Worm (Caenorhabditis elegans) whole organism, L4 larva: ENCODE results near the gene F19C7.8.

Experiments
- D1046.2 ChIP-seq: fragments of 200-800 bp; sonication (Bioruptor generic); IDR thresholded peaks from 2 replicates; pipeline ENCODE4 v1.3.6; 2022; ENCODE audit warnings: missing genetic modification characterization, missing compliant biosample characterization
- F10B5.3 ChIP-seq: sonication (generic microtip); optimal IDR thresholded peaks from 2 replicates; lab custom pipeline; 2016; ENCODE audit warnings: mild to moderate bottlenecking, missing genetic modification characterization, missing compliant biosample characterization
- F26F4.8 ChIP-seq: fragments of 200-800 bp; sonication (Bioruptor generic); conservative IDR thresholded peaks from 2 replicates; pipeline ENCODE4 v1.3.6; 2022; ENCODE audit warnings: missing genetic modification characterization, missing compliant biosample characterization
- R02D3.7 ChIP-seq: fragments of 150-350 bp; sonication (generic microtip); optimal IDR thresholded peaks from 3 replicates; lab custom pipeline; 2014; ENCODE audit warnings: missing biosample characterization, missing genetic modification characterization
- Y48G9A.11 ChIP-seq: fragments of 200-800 bp; sonication (Bioruptor generic); IDR thresholded peaks from 2 replicates; pipeline ENCODE4 v1.3.6; 2022; ENCODE audit warnings: missing genetic modification reagents, missing genetic modification characterization, missing compliant biosample characterization
- ZK337.2 ChIP-seq: fragments of 200-800 bp; sonication (Bioruptor generic); IDR thresholded peaks from 2 replicates; pipeline ENCODE4 v1.3.6; 2022; ENCODE audit warnings: missing genetic modification reagents, missing genetic modification characterization, missing compliant biosample characterization
- ZK546.5 ChIP-seq, 2 experiments: sonication (generic microtip); optimal IDR thresholded peaks; 2 replicates each; lab custom pipeline; 2017; ENCODE audit warnings: missing biosample characterization in 2 of 2, missing genetic modification characterization in 2 of 2
- aha-1 ChIP-seq: fragments of 150-350 bp; peaks from one replicate; lab custom pipeline; 2014; ENCODE audit warnings: missing biosample characterization, missing genetic modification characterization
- aly-2 ChIP-seq: sonication (generic microtip); optimal IDR thresholded peaks from 2 replicates; lab custom pipeline; 2018; ENCODE audit warnings: missing biosample characterization, missing genetic modification characterization
- ceh-28 ChIP-seq: fragments of 150-350 bp; optimal IDR thresholded peaks from 2 replicates; lab custom pipeline; 2014; ENCODE audit warnings: missing biosample characterization, missing genetic modification reagents, missing genetic modification characterization
- ceh-32 ChIP-seq: sonication (generic microtip); optimal IDR thresholded peaks from 2 replicates; lab custom pipeline; 2016; ENCODE audit warnings: mild to moderate bottlenecking, missing genetic modification characterization, missing compliant biosample characterization; ENCODE audit not compliant: poor library complexity
- ceh-44 ChIP-seq: fragments of 200-800 bp; sonication (Bioruptor generic); IDR thresholded peaks from 2 replicates; pipeline ENCODE4 v1.3.6; 2022; ENCODE audit warnings: missing genetic modification reagents, missing genetic modification characterization, missing compliant biosample characterization
- ceh-82 ChIP-seq: sonication (generic microtip); optimal IDR thresholded peaks from 2 replicates; lab custom pipeline; 2017; ENCODE audit warnings: missing biosample characterization, missing genetic modification characterization
- daf-19 ChIP-seq: fragments of 200-800 bp; sonication (Bioruptor generic); conservative IDR thresholded peaks from 2 replicates; pipeline ENCODE4 v1.3.6; 2022; ENCODE audit warnings: missing genetic modification characterization, missing compliant biosample characterization
- dmd-8 ChIP-seq: fragments of 200-800 bp; sonication (Bioruptor generic); IDR thresholded peaks from 2 replicates; pipeline ENCODE4 v1.3.6; 2022; ENCODE audit warnings: missing genetic modification characterization, missing compliant biosample characterization
- duxl-1 ChIP-seq: sonication (generic microtip); optimal IDR thresholded peaks from 2 replicates; lab custom pipeline; 2016; ENCODE audit warnings: mild to moderate bottlenecking, missing genetic modification characterization, moderate library complexity, missing compliant biosample characterization; ENCODE audit not compliant: poor library complexity
- egl-27 ChIP-seq: sonication (generic microtip); optimal IDR thresholded peaks from 3 replicates; lab custom pipeline; 2017; ENCODE audit warnings: missing biosample characterization, missing genetic modification reagents, missing genetic modification characterization
- egl-43 ChIP-seq: fragments of 200-800 bp; sonication (Bioruptor generic); IDR thresholded peaks from 2 replicates; pipeline ENCODE4 v1.3.6; 2022; ENCODE audit warnings: missing genetic modification reagents, missing genetic modification characterization, missing compliant biosample characterization
- fkh-10 ChIP-seq: fragments of 150-350 bp; optimal IDR thresholded peaks from 2 replicates; lab custom pipeline; 2014; ENCODE audit warnings: missing biosample characterization, missing genetic modification reagents, missing genetic modification characterization
- fos-1 ChIP-seq: fragments of 150-350 bp; optimal IDR thresholded peaks from 2 replicates; lab custom pipeline; 2014; ENCODE audit warnings: missing biosample characterization, missing genetic modification characterization
- hlh-11 ChIP-seq: fragments of 200-800 bp; sonication (Bioruptor generic); optimal IDR thresholded peaks from 2 replicates; lab custom pipeline; 2018; ENCODE audit warnings: mild to moderate bottlenecking, missing genetic modification characterization, missing compliant biosample characterization
- lin-29 ChIP-seq: fragments of 200-800 bp; sonication (Bioruptor generic); IDR thresholded peaks from 2 replicates; pipeline ENCODE4 v1.3.6; 2022; ENCODE audit warnings: missing genetic modification reagents, missing genetic modification characterization, missing compliant biosample characterization
- madf-5 ChIP-seq, 2 experiments: fragments of 200-800 bp; sonication (Bioruptor generic); IDR thresholded peaks; 2 replicates each; pipeline ENCODE4 v1.3.6; 2022; ENCODE audit warnings: missing compliant biosample characterization in 2 of 2, missing genetic modification characterization in 2 of 2
- madf-9 ChIP-seq: fragments of 200-800 bp; sonication (Bioruptor generic); conservative IDR thresholded peaks from 2 replicates; pipeline ENCODE4 v1.3.6; 2022; ENCODE audit warnings: missing genetic modification reagents, missing genetic modification characterization, missing compliant biosample characterization
- mdt-29 ChIP-seq: fragments of 200-800 bp; sonication (Bioruptor generic); IDR thresholded peaks from 2 replicates; pipeline ENCODE4 v1.3.6; 2022; ENCODE audit warnings: missing genetic modification reagents, missing genetic modification characterization, missing compliant biosample characterization
- mep-1 ChIP-seq: fragments of 150-350 bp; sonication (generic microtip); optimal IDR thresholded peaks from 3 replicates; lab custom pipeline; 2014; ENCODE audit warnings: missing biosample characterization, missing genetic modification characterization
- mxl-3 ChIP-seq: fragments of 200-800 bp; sonication (Bioruptor generic); optimal IDR thresholded peaks from 2 replicates; lab custom pipeline; 2018; ENCODE audit warnings: mild to moderate bottlenecking, missing genetic modification characterization, missing compliant biosample characterization
- nhr-102 ChIP-seq: sonication (generic microtip); optimal IDR thresholded peaks from 2 replicates; lab custom pipeline; 2016; ENCODE audit warnings: mild to moderate bottlenecking, missing genetic modification characterization, moderate library complexity, missing compliant biosample characterization
- nhr-28 ChIP-seq: fragments of 150-350 bp; optimal IDR thresholded peaks from 2 replicates; lab custom pipeline; 2014; ENCODE audit warnings: missing biosample characterization, missing genetic modification characterization
- nhr-41 ChIP-seq: fragments of 200-800 bp; sonication (Bioruptor generic); IDR thresholded peaks from 2 replicates; pipeline ENCODE4 v1.3.6; 2022; ENCODE audit warnings: missing genetic modification reagents, missing genetic modification characterization, missing compliant biosample characterization
- nhr-48 ChIP-seq: sonication (generic microtip); optimal IDR thresholded peaks from 2 replicates; lab custom pipeline; 2016; ENCODE audit warnings: mild to moderate bottlenecking, missing genetic modification characterization, missing compliant biosample characterization
- nhr-77 ChIP-seq: fragments of 150-350 bp; optimal IDR thresholded peaks from 2 replicates; lab custom pipeline; 2014; ENCODE audit warnings: missing biosample characterization, missing genetic modification characterization
- pqm-1 ChIP-seq: sonication (generic microtip); optimal IDR thresholded peaks from 2 replicates; lab custom pipeline; 2017; ENCODE audit warnings: missing biosample characterization, missing genetic modification characterization
- rbr-2 ChIP-seq: sonication (generic microtip); optimal IDR thresholded peaks from 2 replicates; lab custom pipeline; 2016; ENCODE audit warnings: missing genotype, missing genetic modification characterization, missing compliant biosample characterization
- tra-1 ChIP-seq: fragments of 200-800 bp; sonication (Bioruptor generic); IDR thresholded peaks from 2 replicates; pipeline ENCODE4 v1.3.6; 2022; ENCODE audit warnings: missing genetic modification reagents, missing genetic modification characterization, missing compliant biosample characterization
- unc-130 ChIP-seq: sonication (generic microtip); optimal IDR thresholded peaks from 2 replicates; lab custom pipeline; 2016; ENCODE audit warnings: missing genetic modification reagents, missing genetic modification characterization, missing compliant biosample characterization
- unc-62 ChIP-seq, 3 experiments: fragments of 150-350 bp in 1 of 3; sonication (generic microtip); optimal IDR thresholded peaks in 2 of 3; peaks in 1 of 3; 1 replicate in 1 of 3; 2 replicates in 2 of 3; lab custom pipeline; 2014 to 2017; ENCODE audit warnings: missing biosample characterization in 3 of 3, missing genetic modification characterization in 3 of 3, missing genetic modification reagents in 3 of 3, missing genotype in 1 of 3
- zfp-3 ChIP-seq: fragments of 200-800 bp; sonication (Bioruptor generic); conservative IDR thresholded peaks from 2 replicates; pipeline ENCODE4 v1.3.6; 2022; ENCODE audit warnings: missing genetic modification reagents, missing genetic modification characterization, missing compliant biosample characterization
- ztf-7 ChIP-seq: fragments of 150-350 bp; optimal IDR thresholded peaks from 2 replicates; lab custom pipeline; 2014; ENCODE audit warnings: missing biosample characterization, missing genetic modification characterization

F19C7.8 gene

DNA sequence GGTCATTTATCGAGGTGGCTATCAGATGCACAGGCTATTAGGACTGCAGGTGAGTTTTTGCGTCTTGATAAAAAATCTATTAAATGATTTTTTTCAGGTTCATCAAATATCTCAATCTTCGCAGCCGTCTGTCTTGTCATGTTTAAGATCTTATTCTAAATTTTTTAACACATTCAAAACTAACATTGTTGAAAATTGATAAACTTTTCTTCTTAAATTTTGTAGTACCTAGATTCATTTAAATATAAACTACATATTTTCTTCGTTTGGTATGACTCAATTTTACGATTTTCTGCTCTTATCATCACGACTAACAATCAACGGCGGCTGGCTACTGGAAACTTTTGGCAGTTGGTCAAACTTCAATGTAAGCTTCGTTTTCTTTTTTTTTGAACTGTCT is 35.3 kb downstream of the F19C7.8 start, which contains the start of gene F19C7.4:
Gene F19C7.4, plus strand, starts transcription at position 301 of the 400 bp plus-strand sequence.
- TF ChIP-seq nhr-28 (peak; percentile 36), tra-1 (no peak), unc-62 (GFP tag; optimal IDR thresholded peaks at IDR 0.05 in 1 of 2; lab: Kevin White, UChicago) (peak in 1 of 2 experiments; percentile 10), unc-62 (tag; optimal IDR thresholded peaks at IDR 0.05; lab: Kevin White, UChicago) (no peak)

DNA sequence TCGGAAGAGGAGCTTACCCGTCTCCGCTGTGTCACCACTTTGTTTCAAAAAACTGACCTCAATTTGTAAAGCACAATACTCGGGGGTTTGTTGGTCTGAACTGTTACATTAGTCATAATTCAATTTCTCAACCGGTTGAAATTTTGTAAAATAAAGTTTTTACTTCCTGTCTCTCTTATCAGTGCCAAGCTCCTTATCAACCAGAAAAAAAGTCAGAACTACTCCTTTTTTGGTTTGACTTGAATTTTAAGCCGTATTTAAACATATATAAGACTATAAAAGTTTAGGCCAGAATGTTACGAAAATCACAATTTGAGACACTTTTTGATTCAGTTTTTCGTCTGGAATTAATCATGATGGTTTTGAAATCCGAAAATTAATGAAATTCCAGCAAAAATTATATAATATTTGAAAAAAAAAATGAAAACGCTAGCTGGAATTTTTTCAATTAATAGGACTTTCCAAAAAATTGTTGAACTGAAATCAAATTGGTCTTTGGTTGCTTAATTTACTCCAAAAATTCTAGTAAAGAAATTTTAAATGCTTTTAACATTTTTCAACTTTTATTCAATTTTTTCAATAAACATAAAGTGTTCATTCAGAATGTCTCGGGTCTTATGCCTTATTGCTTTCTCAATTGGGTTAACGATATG is 38.4 kb downstream of the F19C7.8 start, which contains the start of gene F19C7.2:
Gene F19C7.2, plus strand, starts transcription at position 603 of the 653 bp plus-strand sequence.
- TF ChIP-seq nhr-28 = peak; percentile 16
- TF ChIP-seq ceh-44 (GFP tag; lab: Robert Waterston, UW) = no peak
- peak; percentile 47 for TF ChIP-seq nhr-102 (tag; lab: Kevin White, UChicago)
- no peak for TF ChIP-seq duxl-1 (tag; lab: Kevin White, UChicago)
- no peak for TF ChIP-seq aly-2 (tag; lab: Kevin White, UChicago)
- peak; percentile 68 for TF ChIP-seq pqm-1

DNA sequence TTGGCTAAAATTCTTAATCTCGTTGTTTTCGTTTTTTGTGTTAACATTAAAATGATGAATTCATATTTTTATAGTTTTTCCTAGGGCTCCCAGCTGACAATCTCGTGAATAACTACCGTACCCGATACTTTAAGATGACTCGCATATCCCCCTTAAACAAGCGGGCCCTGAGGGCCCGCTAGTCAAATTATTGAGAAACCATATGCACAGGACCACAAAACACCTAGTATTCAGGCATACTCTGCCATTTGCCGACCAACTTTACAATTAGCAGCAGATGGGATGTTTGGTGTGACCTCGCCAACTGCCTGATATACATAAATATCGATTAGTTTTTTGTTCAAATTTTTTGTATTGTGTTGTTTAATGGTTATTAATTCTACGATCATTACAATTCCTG is 41.1 kb downstream of the F19C7.8 start, which contains the start of gene F19C7.3:
Gene F19C7.3, plus strand, starts transcription at position 301 of the 400 bp plus-strand sequence.
- TF ChIP-seq egl-43 (GFP tag; lab: Robert Waterston, UW) (no peak), egl-27 (no peak), dmd-8 (GFP tag; lab: Robert Waterston, UW) (no peak), duxl-1 (tag; lab: Kevin White, UChicago) (no peak), lin-29 (GFP tag; lab: Robert Waterston, UW) (no peak), nhr-77 (no peak), ZK337.2 (no peak), unc-62 (GFP tag; optimal IDR thresholded peaks at IDR 0.05 in 1 of 2; lab: Kevin White, UChicago) (no peak), unc-62 (tag; optimal IDR thresholded peaks at IDR 0.05; lab: Kevin White, UChicago) (no peak), tra-1 (no peak), Y48G9A.11 (GFP tag; lab: Robert Waterston, UW) (no peak), ceh-32 (tag; lab: Kevin White, UChicago) (no peak), mep-1 (tag; lab: Kevin White, UChicago) (no peak), mdt-29 (no peak)

DNA sequence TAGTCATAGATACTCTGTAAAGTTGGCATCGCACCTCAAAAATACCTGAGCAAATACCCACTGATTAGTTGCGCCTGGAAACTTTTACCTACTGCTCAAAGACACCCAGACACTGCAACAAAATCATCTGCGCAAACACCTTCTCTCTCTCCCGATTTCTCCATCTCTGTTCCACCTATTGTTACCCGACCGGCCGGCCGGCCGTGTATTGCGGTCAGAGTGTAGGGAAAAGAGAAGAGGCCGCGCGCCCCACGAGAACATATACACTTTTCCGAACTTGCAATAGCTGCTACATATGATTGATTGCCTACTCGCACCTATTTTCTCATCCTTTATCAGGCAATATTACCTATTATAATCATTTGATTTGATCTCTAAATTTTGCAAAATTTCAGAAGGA is 49.5 kb downstream of the F19C7.8 start:
- no peak for TF ChIP-seq F10B5.3 (tag; lab: Kevin White, UChicago)
- peak; percentile 1 for TF ChIP-seq nhr-28
- TF ChIP-seq ztf-7 (tag; lab: Kevin White, UChicago) = no peak
- peak; percentile 20 for TF ChIP-seq hlh-11 (tag; lab: Kevin White, UChicago)
- TF ChIP-seq aha-1 (tag; lab: Kevin White, UChicago) = peak; percentile 13
- no peak for TF ChIP-seq nhr-41 (GFP tag; lab: Robert Waterston, UW)
- peak; percentile 9 for TF ChIP-seq mxl-3 (GFP tag; lab: Kevin White, UChicago)
- no peak for TF ChIP-seq ceh-82 (tag; lab: Kevin White, UChicago)
- no peak for TF ChIP-seq unc-130 (GFP tag; lab: Kevin White, UChicago)
- no peak for TF ChIP-seq nhr-48
- no peak for TF ChIP-seq aly-2 (tag; lab: Kevin White, UChicago)
- TF ChIP-seq ZK546.5 (tag; optimal IDR thresholded peaks at IDR 0.05; lab: Kevin White, UChicago) = no peak
- no peak for TF ChIP-seq daf-19 (GFP tag; lab: Robert Waterston, UW)
- TF ChIP-seq F26F4.8 (GFP tag; lab: Robert Waterston, UW) = no peak
- no peak for TF ChIP-seq zfp-3 (GFP tag; lab: Robert Waterston, UW)
- TF ChIP-seq D1046.2 (GFP tag; lab: Robert Waterston, UW) = no peak
- no peak for TF ChIP-seq fos-1 (tag; lab: Kevin White, UChicago)
- TF ChIP-seq madf-5 (GFP tag; IDR thresholded peaks at IDR 0.05; lab: Robert Waterston, UW) = no peak
- TF ChIP-seq fkh-10 = no peak
- no peak for TF ChIP-seq egl-43 (GFP tag; lab: Robert Waterston, UW)
- TF ChIP-seq ceh-28 = no peak
- TF ChIP-seq R02D3.7 (tag; lab: Kevin White, UChicago) = no peak
- TF ChIP-seq unc-62 (GFP tag; optimal IDR thresholded peaks at IDR 0.05 in 1 of 2; lab: Kevin White, UChicago) = no peak
- TF ChIP-seq unc-62 (tag; optimal IDR thresholded peaks at IDR 0.05; lab: Kevin White, UChicago) = no peak
- peak; percentile 6 for TF ChIP-seq rbr-2 (tag; lab: Kevin White, UChicago)
- TF ChIP-seq madf-9 (GFP tag; lab: Robert Waterston, UW) = no peak
